Fruit fly (Drosophila melanogaster) whole organism: ENCODE results near the gene CG5815.

Experiments used
- CG8478 ChIP-seq: fragments of >200 bp; optimal IDR thresholded peaks from 2 replicates; lab custom pipeline; 2018; ENCODE audit warnings: inconsistent platforms
- Dll ChIP-seq: fragments of >200 bp; optimal IDR thresholded peaks from 2 replicates; lab custom pipeline; 2017
- EcR ChIP-seq, 2 experiments: fragments of >200 bp; optimal IDR thresholded peaks; 2 replicates each; lab custom pipeline; 2017; ENCODE audit warnings: missing biosample characterization in 2 of 2, missing genetic modification characterization in 2 of 2, missing genetic modification reagents in 2 of 2
- pan ChIP-seq: fragments of >200 bp; optimal IDR thresholded peaks from 2 replicates; lab custom pipeline; 2017
- psq ChIP-seq: fragments of >200 bp; optimal IDR thresholded peaks from 2 replicates; lab custom pipeline; 2017
- usp ChIP-seq: fragments of >200 bp; optimal IDR thresholded peaks from 2 replicates; lab custom pipeline; 2017; ENCODE audit warnings: missing biosample characterization, missing genetic modification characterization, mixed read lengths

- TF ChIP-seq Dll (no peak), psq (lab: Kevin White, UChicago) (no peak), CG8478 (no peak), usp (GFP tag; lab: Kevin White, UChicago) (no peak), EcR (GFP tag; optimal IDR thresholded peaks at IDR 0.05; lab: Kevin White, UChicago) (no peak), pan (no peak)
These were observed 18.3 kb downstream of the CG5815 start for dm6 chr3R:27130551-27131161.
